Worm (Caenorhabditis elegans) whole organism, L4 larva: Measurements from ENCODE around the gene exos-4.1.

Experiments
- R02D3.7 ChIP-seq: fragments of 150-350 bp; sonication (generic microtip); optimal IDR thresholded peaks from 3 replicates; lab custom pipeline; 2014; ENCODE audit warnings: missing biosample characterization, missing genetic modification characterization
- ceh-82 ChIP-seq: sonication (generic microtip); optimal IDR thresholded peaks from 2 replicates; lab custom pipeline; 2017; ENCODE audit warnings: missing biosample characterization, missing genetic modification characterization
- mep-1 ChIP-seq: fragments of 150-350 bp; sonication (generic microtip); optimal IDR thresholded peaks from 3 replicates; lab custom pipeline; 2014; ENCODE audit warnings: missing biosample characterization, missing genetic modification characterization
- nhr-41 ChIP-seq: fragments of 200-800 bp; sonication (Bioruptor generic); IDR thresholded peaks from 2 replicates; pipeline ENCODE4 v1.3.6; 2022; ENCODE audit warnings: missing genetic modification reagents, missing genetic modification characterization, missing compliant biosample characterization
- nhr-77 ChIP-seq: fragments of 150-350 bp; optimal IDR thresholded peaks from 2 replicates; lab custom pipeline; 2014; ENCODE audit warnings: missing biosample characterization, missing genetic modification characterization
- pqm-1 ChIP-seq: sonication (generic microtip); optimal IDR thresholded peaks from 2 replicates; lab custom pipeline; 2017; ENCODE audit warnings: missing biosample characterization, missing genetic modification characterization
- sdz-12 ChIP-seq: fragments of 200-800 bp; sonication (Bioruptor generic); optimal IDR thresholded peaks from 2 replicates; lab custom pipeline; 2018; ENCODE audit warnings: mild to moderate bottlenecking, missing genetic modification characterization, missing compliant biosample characterization
- skn-1 ChIP-seq: fragments of 150-350 bp; optimal IDR thresholded peaks from 2 replicates; lab custom pipeline; 2014; ENCODE audit warnings: missing biosample characterization, missing genetic modification characterization

- TF ChIP-seq R02D3.7 (tag; lab: Kevin White, UChicago) (no peak), nhr-41 (no peak), ceh-82 (tag; lab: Kevin White, UChicago) (no peak), sdz-12 (GFP tag; lab: Kevin White, UChicago) (no peak), pqm-1 (no peak), skn-1 (tag; lab: Kevin White, UChicago) (no peak), nhr-77 (tag; lab: Kevin White, UChicago) (no peak), mep-1 (tag; lab: Kevin White, UChicago) (peak; percentile 69)
These were observed at the start of gene exos-4.1, which contains the start of the genes dli-1 and tin-9.2 for ce11 chrIV:13098652-13099051.
